Worm (Caenorhabditis elegans) whole organism, L2 larva: ENCODE data around the gene F58H1.8.

ENCODE experiments used
- F13H6.1 ChIP-seq: sonication (generic microtip); optimal IDR thresholded peaks from 2 replicates; lab custom pipeline; 2016; ENCODE audit warnings: missing genetic modification characterization, missing compliant biosample characterization
- ama-1 ChIP-seq: fragments of 150-350 bp; optimal IDR thresholded peaks from 2 replicates; lab custom pipeline; 2018; ENCODE audit warnings: inconsistent platforms
- dmd-4 ChIP-seq: sonication (generic microtip); optimal IDR thresholded peaks from 2 replicates; lab custom pipeline; 2017; ENCODE audit warnings: missing biosample characterization, missing genetic modification characterization
- elt-3 ChIP-seq: sonication (generic microtip); optimal IDR thresholded peaks from 2 replicates; lab custom pipeline; 2017; ENCODE audit warnings: missing biosample characterization, missing genetic modification characterization
- lin-13 ChIP-seq: fragments of 150-350 bp; optimal IDR thresholded peaks from 2 replicates; lab custom pipeline; 2014; ENCODE audit warnings: missing biosample characterization, missing genetic modification reagents, missing genetic modification characterization
- mdl-1 ChIP-seq, 2 experiments: fragments of 150-350 bp in 1 of 2; sonication (generic microtip) in 1 of 2; optimal IDR thresholded peaks; 2 replicates each; lab custom pipeline; 2017; ENCODE audit warnings: missing biosample characterization in 2 of 2, missing genetic modification characterization in 2 of 2
- nhr-12 ChIP-seq: fragments of 150-350 bp; optimal IDR thresholded peaks from 2 replicates; lab custom pipeline; 2014; ENCODE audit warnings: missing biosample characterization, missing genetic modification characterization
- nhr-23 ChIP-seq: fragments of 150-350 bp; optimal IDR thresholded peaks from 2 replicates; lab custom pipeline; 2014; ENCODE audit warnings: missing biosample characterization, missing genetic modification reagents, missing genetic modification characterization
- nhr-25 ChIP-seq: fragments of 150-350 bp; sonication (generic microtip); optimal IDR thresholded peaks from 3 replicates; lab custom pipeline; 2014; ENCODE audit warnings: missing biosample characterization, missing genetic modification characterization
- unc-39 ChIP-seq: fragments of 150-350 bp; optimal IDR thresholded peaks from 2 replicates; lab custom pipeline; 2014; ENCODE audit warnings: missing biosample characterization, missing genetic modification characterization
- unc-62 ChIP-seq: fragments of 150-350 bp; optimal IDR thresholded peaks from 2 replicates; lab custom pipeline; 2014; ENCODE audit warnings: missing biosample characterization, missing genetic modification reagents, missing genetic modification characterization

ce11 chrV:11951227-11951626, 16.3 kb downstream of the F58H1.8 start:
- TF ChIP-seq mdl-1 (tag; optimal IDR thresholded peaks at IDR 0.05; lab: Kevin White, UChicago) (no peak), ama-1 (lab: Kevin White, UChicago) (no peak), nhr-25 (tag; lab: Kevin White, UChicago) (no peak), F13H6.1 (tag; lab: Kevin White, UChicago) (no peak), dmd-4 (tag; lab: Kevin White, UChicago) (no peak), elt-3 (no peak), nhr-23 (tag; lab: Kevin White, UChicago) (no peak), nhr-12 (tag; lab: Kevin White, UChicago) (no peak), lin-13 (GFP tag; lab: Kevin White, UChicago) (no peak), unc-62 (GFP tag; lab: Kevin White, UChicago) (no peak), unc-39 (tag; lab: Kevin White, UChicago) (no peak)
